Worm (Caenorhabditis elegans) whole organism, L4 larva: ENCODE results near the gene ZK783.7.

ENCODE experiments used
- D1046.2 ChIP-seq: fragments of 200-800 bp; sonication (Bioruptor generic); IDR thresholded peaks from 2 replicates; pipeline ENCODE4 v1.3.6; 2022; ENCODE audit warnings: missing genetic modification characterization, missing compliant biosample characterization
- T20F7.1 ChIP-seq: fragments of 200-800 bp; sonication (Bioruptor generic); optimal IDR thresholded peaks from 2 replicates; lab custom pipeline; 2018; ENCODE audit warnings: mild to moderate bottlenecking, missing genetic modification characterization, missing compliant biosample characterization
- Y5F2A.4 ChIP-seq: fragments of 200-800 bp; sonication (Bioruptor generic); optimal IDR thresholded peaks from 2 replicates; lab custom pipeline; 2018; ENCODE audit warnings: mild to moderate bottlenecking, missing genetic modification characterization, missing compliant biosample characterization
- Y75B8A.6 ChIP-seq: fragments of 200-800 bp; sonication (Bioruptor generic); IDR thresholded peaks from 2 replicates; pipeline ENCODE4 v1.3.6; 2022; ENCODE audit warnings: missing genetic modification reagents, missing genetic modification characterization, missing compliant biosample characterization
- ZK337.2 ChIP-seq: fragments of 200-800 bp; sonication (Bioruptor generic); IDR thresholded peaks from 2 replicates; pipeline ENCODE4 v1.3.6; 2022; ENCODE audit warnings: missing genetic modification reagents, missing genetic modification characterization, missing compliant biosample characterization
- ZK546.5 ChIP-seq, 2 experiments: sonication (generic microtip); optimal IDR thresholded peaks; 2 replicates each; lab custom pipeline; 2017; ENCODE audit warnings: missing biosample characterization in 2 of 2, missing genetic modification characterization in 2 of 2
- aha-1 ChIP-seq: fragments of 150-350 bp; peaks from one replicate; lab custom pipeline; 2014; ENCODE audit warnings: missing biosample characterization, missing genetic modification characterization
- arid-1 ChIP-seq: fragments of 200-800 bp; sonication (Bioruptor generic); conservative IDR thresholded peaks from 2 replicates; pipeline ENCODE4 v1.3.6; 2022; ENCODE audit warnings: missing genetic modification reagents, missing genetic modification characterization, missing compliant biosample characterization
- ctbp-1 ChIP-seq: fragments of 200-800 bp; sonication (Bioruptor generic); IDR thresholded peaks from 2 replicates; pipeline ENCODE4 v1.3.6; 2022; ENCODE audit warnings: missing genetic modification reagents, missing genetic modification characterization, missing compliant biosample characterization
- dpl-1 ChIP-seq: fragments of 150-350 bp; optimal IDR thresholded peaks from 2 replicates; lab custom pipeline; 2014; ENCODE audit warnings: missing biosample characterization, missing genetic modification reagents, missing genetic modification characterization
- egl-43 ChIP-seq: fragments of 200-800 bp; sonication (Bioruptor generic); IDR thresholded peaks from 2 replicates; pipeline ENCODE4 v1.3.6; 2022; ENCODE audit warnings: missing genetic modification reagents, missing genetic modification characterization, missing compliant biosample characterization
- fkh-10 ChIP-seq: fragments of 150-350 bp; optimal IDR thresholded peaks from 2 replicates; lab custom pipeline; 2014; ENCODE audit warnings: missing biosample characterization, missing genetic modification reagents, missing genetic modification characterization
- gei-8 ChIP-seq: fragments of 200-800 bp; sonication (Bioruptor generic); optimal IDR thresholded peaks from 2 replicates; lab custom pipeline; 2018; ENCODE audit warnings: mild to moderate bottlenecking, missing genetic modification characterization, missing compliant biosample characterization
- hlh-11 ChIP-seq: fragments of 200-800 bp; sonication (Bioruptor generic); optimal IDR thresholded peaks from 2 replicates; lab custom pipeline; 2018; ENCODE audit warnings: mild to moderate bottlenecking, missing genetic modification characterization, missing compliant biosample characterization
- lim-7 ChIP-seq: fragments of 200-800 bp; sonication (Bioruptor generic); IDR thresholded peaks from 2 replicates; pipeline ENCODE4 v1.3.6; 2022; ENCODE audit warnings: missing genetic modification characterization, missing compliant biosample characterization
- lin-1 ChIP-seq: fragments of 200-800 bp; sonication (Bioruptor generic); IDR thresholded peaks from 2 replicates; pipeline ENCODE4 v1.3.6; 2022; ENCODE audit warnings: missing genetic modification reagents, missing genetic modification characterization, missing compliant biosample characterization
- lsy-2 ChIP-seq, 2 experiments: fragments of 150-350 bp in 1 of 2; sonication (generic microtip) in 1 of 2; optimal IDR thresholded peaks; 2 replicates each; lab custom pipeline; 2014 to 2017; ENCODE audit warnings: missing biosample characterization in 2 of 2, missing genetic modification characterization in 2 of 2
- madf-5 ChIP-seq, 2 experiments: fragments of 200-800 bp; sonication (Bioruptor generic); IDR thresholded peaks; 2 replicates each; pipeline ENCODE4 v1.3.6; 2022; ENCODE audit warnings: missing compliant biosample characterization in 2 of 2, missing genetic modification characterization in 2 of 2
- mep-1 ChIP-seq: fragments of 150-350 bp; sonication (generic microtip); optimal IDR thresholded peaks from 3 replicates; lab custom pipeline; 2014; ENCODE audit warnings: missing biosample characterization, missing genetic modification characterization
- mxl-3 ChIP-seq: fragments of 200-800 bp; sonication (Bioruptor generic); optimal IDR thresholded peaks from 2 replicates; lab custom pipeline; 2018; ENCODE audit warnings: mild to moderate bottlenecking, missing genetic modification characterization, missing compliant biosample characterization
- nhr-11 ChIP-seq: fragments of 150-350 bp; optimal IDR thresholded peaks from 2 replicates; lab custom pipeline; 2014; ENCODE audit warnings: missing biosample characterization, missing genetic modification characterization
- nhr-77 ChIP-seq: fragments of 150-350 bp; optimal IDR thresholded peaks from 2 replicates; lab custom pipeline; 2014; ENCODE audit warnings: missing biosample characterization, missing genetic modification characterization
- pha-4 ChIP-seq, 2 experiments: fragments of 150-350 bp in 1 of 2; fragments of 200-800 bp in 1 of 2; sonication (Bioruptor generic) in 1 of 2; IDR thresholded peaks in 1 of 2; optimal IDR thresholded peaks in 1 of 2; 2 replicates each; pipeline versions ENCODE4 v1.3.6 to Lab custom; 2014 to 2022; ENCODE audit warnings: missing genetic modification characterization in 2 of 2, missing genetic modification reagents in 2 of 2, missing biosample characterization in 1 of 2, missing compliant biosample characterization in 1 of 2
- rbr-2 ChIP-seq: sonication (generic microtip); optimal IDR thresholded peaks from 2 replicates; lab custom pipeline; 2016; ENCODE audit warnings: missing genotype, missing genetic modification characterization, missing compliant biosample characterization
- saeg-2 ChIP-seq: fragments of 200-800 bp; sonication (Bioruptor generic); IDR thresholded peaks from 2 replicates; pipeline ENCODE4 v1.3.6; 2022; ENCODE audit warnings: missing genetic modification reagents, missing genetic modification characterization, missing compliant biosample characterization
- sdz-12 ChIP-seq: fragments of 200-800 bp; sonication (Bioruptor generic); optimal IDR thresholded peaks from 2 replicates; lab custom pipeline; 2018; ENCODE audit warnings: mild to moderate bottlenecking, missing genetic modification characterization, missing compliant biosample characterization
- set-16 ChIP-seq: fragments of 200-800 bp; sonication (Bioruptor generic); IDR thresholded peaks from 2 replicates; pipeline ENCODE4 v1.3.6; 2022; ENCODE audit warnings: missing genetic modification reagents, missing genetic modification characterization, missing compliant biosample characterization
- snpc-1.2 ChIP-seq: fragments of 200-800 bp; sonication (Bioruptor generic); IDR thresholded peaks from 2 replicates; pipeline ENCODE4 v1.3.6; 2022; ENCODE audit warnings: missing genetic modification reagents, missing genetic modification characterization, missing compliant biosample characterization
- spr-1 ChIP-seq: sonication (generic microtip); optimal IDR thresholded peaks from 2 replicates; lab custom pipeline; 2016; ENCODE audit warnings: mild to moderate bottlenecking, missing genetic modification characterization, missing compliant biosample characterization
- unc-62 ChIP-seq, 3 experiments: fragments of 150-350 bp in 1 of 3; sonication (generic microtip); optimal IDR thresholded peaks in 2 of 3; peaks in 1 of 3; 1 replicate in 1 of 3; 2 replicates in 2 of 3; lab custom pipeline; 2014 to 2017; ENCODE audit warnings: missing biosample characterization in 3 of 3, missing genetic modification characterization in 3 of 3, missing genetic modification reagents in 3 of 3, missing genotype in 1 of 3
- zag-1 ChIP-seq: fragments of 150-350 bp; optimal IDR thresholded peaks from 2 replicates; lab custom pipeline; 2014; ENCODE audit warnings: missing biosample characterization, missing genetic modification characterization
- zip-11 ChIP-seq: fragments of 200-800 bp; sonication (Bioruptor generic); IDR thresholded peaks from 2 replicates; pipeline ENCODE4 v1.3.6; 2022; ENCODE audit warnings: missing genetic modification characterization, missing compliant biosample characterization
- zip-2 ChIP-seq: fragments of 150-350 bp; optimal IDR thresholded peaks from 2 replicates; lab custom pipeline; 2014; ENCODE audit warnings: missing biosample characterization, missing genetic modification characterization
- ztf-11 ChIP-seq: fragments of 150-350 bp; optimal IDR thresholded peaks from 2 replicates; lab custom pipeline; 2014; ENCODE audit warnings: missing biosample characterization, missing genetic modification characterization
- ztf-7 ChIP-seq: fragments of 150-350 bp; optimal IDR thresholded peaks from 2 replicates; lab custom pipeline; 2014; ENCODE audit warnings: missing biosample characterization, missing genetic modification characterization

Gene ZK783.7

DNA sequence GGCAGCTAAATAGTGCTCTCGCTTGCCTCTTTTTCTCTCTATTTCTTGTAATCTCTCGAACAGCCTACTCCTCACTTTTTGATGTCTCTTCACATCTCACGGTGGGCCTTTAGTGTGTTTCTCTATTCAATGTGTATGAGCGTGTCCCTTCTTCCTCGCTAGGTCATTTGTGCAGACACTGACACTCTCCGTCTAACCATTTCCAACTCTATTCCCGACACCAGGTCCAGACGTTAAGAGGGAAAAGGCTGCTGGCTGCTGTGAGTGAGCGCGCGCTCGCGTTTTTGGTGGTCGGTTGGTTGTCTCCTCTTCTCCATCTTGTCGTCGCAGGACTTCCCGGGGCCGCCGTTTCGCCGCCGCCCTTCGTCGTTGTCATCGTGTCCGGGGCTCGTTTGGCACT is 2.9 kb downstream of the ZK783.7 start (continued):
- no peak for TF ChIP-seq snpc-1.2 (GFP tag; lab: Robert Waterston, UW)
- TF ChIP-seq lsy-2 (tag; optimal IDR thresholded peaks at IDR 0.05; lab: Kevin White, UChicago) = peak; percentile 41 to 57
- no peak for TF ChIP-seq gei-8
- TF ChIP-seq rbr-2 (tag; lab: Kevin White, UChicago) = peak; percentile 68
- TF ChIP-seq arid-1 (GFP tag; lab: Robert Waterston, UW) = no peak
- no peak for TF ChIP-seq lin-1 (GFP tag; lab: Robert Waterston, UW)
- TF ChIP-seq saeg-2 (GFP tag; lab: Robert Waterston, UW) = no peak
- peak; percentile 76 for TF ChIP-seq ctbp-1 (GFP tag; lab: Robert Waterston, UW)
- TF ChIP-seq Y75B8A.6 (GFP tag; lab: Robert Waterston, UW) = no peak
- TF ChIP-seq mep-1 (tag; lab: Kevin White, UChicago) = no peak
- no peak for TF ChIP-seq zip-2
- no peak for TF ChIP-seq ZK546.5 (tag; optimal IDR thresholded peaks at IDR 0.05; lab: Kevin White, UChicago)
- no peak for TF ChIP-seq zag-1 (tag; lab: Kevin White, UChicago)
- no peak for TF ChIP-seq lim-7
- TF ChIP-seq nhr-11 (tag; lab: Kevin White, UChicago) = peak; percentile 53
- no peak for TF ChIP-seq spr-1
- no peak for TF ChIP-seq T20F7.1 (GFP tag; lab: Kevin White, UChicago)
- no peak for TF ChIP-seq Y5F2A.4 (GFP tag; lab: Kevin White, UChicago)
- TF ChIP-seq, all 104 proteins: peak for 20

ce11 chrIII:7661162-7661561 is 4.6 kb downstream of the ZK783.7 start:
- TF ChIP-seq set-16 = peak; percentile 58
- TF ChIP-seq ZK337.2 (GFP tag; lab: Robert Waterston, UW) = no peak
- no peak for TF ChIP-seq pha-4 (GFP tag; IDR thresholded peaks at IDR 0.05; lab: Robert Waterston, UW)
- TF ChIP-seq pha-4 (tag; optimal IDR thresholded peaks at IDR 0.05; lab: Kevin White, UChicago) = no peak
- no peak for TF ChIP-seq ztf-7 (tag; lab: Kevin White, UChicago)
- peak; percentile 75 for TF ChIP-seq aha-1 (tag; lab: Kevin White, UChicago)
- no peak for TF ChIP-seq spr-1
- no peak for TF ChIP-seq mxl-3 (GFP tag; lab: Kevin White, UChicago)
- TF ChIP-seq hlh-11 = no peak
- TF ChIP-seq dpl-1 (GFP tag; lab: Kevin White, UChicago) = no peak
- no peak for TF ChIP-seq ztf-11 (tag; lab: Kevin White, UChicago)
- TF ChIP-seq Y75B8A.6 (GFP tag; lab: Robert Waterston, UW) = no peak
- TF ChIP-seq sdz-12 (GFP tag; lab: Kevin White, UChicago) = no peak

DNA sequence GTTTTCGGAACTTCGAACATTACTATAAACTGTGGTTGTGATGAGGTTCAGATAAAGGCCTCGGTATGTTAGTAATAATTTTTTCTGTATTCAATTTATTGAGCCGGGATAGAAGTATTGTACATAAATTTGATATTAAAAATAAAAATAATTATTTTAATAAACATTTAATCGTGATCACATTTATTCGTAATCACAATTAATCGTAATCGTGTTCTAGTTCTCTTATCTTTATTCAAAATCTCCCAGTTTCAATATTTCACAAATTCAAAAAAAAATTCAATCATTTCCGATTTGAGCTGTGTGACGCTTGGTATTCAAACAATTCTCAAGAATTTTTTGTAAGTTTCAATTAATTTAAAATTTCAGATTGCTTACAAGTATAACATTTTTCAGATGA is 5.5 kb downstream of the ZK783.7 start, which contains the start of gene lido-18:
Gene lido-18, plus strand, starts transcription at position 301 of the 400 bp plus-strand sequence.
- TF ChIP-seq D1046.2 (no peak), madf-5 (GFP tag; IDR thresholded peaks at IDR 0.05; lab: Robert Waterston, UW) (no peak), spr-1 (no peak), zip-11 (GFP tag; lab: Robert Waterston, UW) (no peak), nhr-77 (no peak)

DNA sequence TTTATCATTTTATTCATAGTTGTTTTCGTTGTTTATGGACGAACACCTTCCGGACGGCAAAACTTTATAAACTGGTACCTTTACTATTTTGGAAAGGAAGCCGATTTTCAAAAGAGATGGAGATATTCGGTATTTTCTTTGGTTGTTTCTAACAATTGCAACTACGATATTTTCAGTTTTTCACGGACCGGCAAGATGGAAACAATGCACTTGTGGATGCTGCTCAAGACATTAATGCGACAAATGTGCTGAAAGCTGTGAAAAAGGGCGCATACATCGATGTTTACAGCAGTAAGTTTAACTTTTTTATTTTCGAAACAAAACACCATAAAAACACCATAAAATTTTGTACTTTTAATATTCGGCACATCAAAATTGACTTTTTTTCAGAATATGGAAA is 9.4 kb downstream of the ZK783.7 start:
- TF ChIP-seq aha-1 (tag; lab: Kevin White, UChicago) (peak; percentile 57), unc-62 (GFP tag; optimal IDR thresholded peaks at IDR 0.05 in 1 of 2; lab: Kevin White, UChicago) (peak in 1 of 2 experiments; percentile 93), unc-62 (tag; optimal IDR thresholded peaks at IDR 0.05; lab: Kevin White, UChicago) (no peak), fkh-10 (GFP tag; lab: Kevin White, UChicago) (no peak)

DNA sequence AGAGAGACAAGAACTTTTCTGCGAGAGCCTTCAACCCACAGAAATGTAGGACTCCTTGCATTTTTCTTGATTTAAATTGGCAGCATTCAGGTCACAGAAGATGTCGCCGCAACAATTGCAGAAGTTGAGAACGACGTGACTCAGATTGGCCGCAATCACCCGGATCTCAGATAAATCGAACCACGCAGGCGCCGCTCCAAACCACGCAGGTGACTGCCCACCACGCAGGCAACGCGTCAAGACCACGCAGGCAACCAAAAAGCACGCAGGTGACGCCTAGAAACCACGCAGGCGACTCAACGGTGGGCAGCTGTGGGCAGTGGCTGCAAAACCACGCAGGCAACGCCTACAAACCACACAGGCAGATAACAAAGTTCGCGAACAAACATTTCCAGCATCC is 13.9 kb downstream of the ZK783.7 start:
- TF ChIP-seq egl-43 (GFP tag; lab: Robert Waterston, UW) (0 out of 2 replicates have a peak, but pooled peaks have one; percentile 62), set-16 (peak; percentile 62; the same call in 1 of the 2 replicates)
